Fruit fly (Drosophila melanogaster) whole organism, prepupa: ENCODE measurements around the gene ZC3H3.

ENCODE experiments used
- CG10631 ChIP-seq: fragments of 200-800 bp; sonication (Bioruptor generic); optimal IDR thresholded peaks from 2 replicates; lab custom pipeline; 2016; ENCODE audit warnings: missing biosample characterization, missing genetic modification characterization
- CG10669 ChIP-seq: fragments of 200-800 bp; sonication (Bioruptor generic); optimal IDR thresholded peaks from 3 replicates; lab custom pipeline; 2018; ENCODE audit warnings: missing biosample characterization, mild to moderate bottlenecking, missing genetic modification characterization, moderate library complexity
- CG11294 ChIP-seq: fragments of 200-800 bp; sonication (Bioruptor generic); IDR thresholded peaks from 2 replicates; pipeline ENCODE4 v1.3.6; 2022; ENCODE audit warnings: missing biosample characterization, missing genetic modification characterization
- CG11902 ChIP-seq: fragments of 200-800 bp; sonication (Bioruptor generic); optimal IDR thresholded peaks from 3 replicates; lab custom pipeline; 2016; ENCODE audit warnings: missing biosample characterization, missing genetic modification characterization
- CG1621 ChIP-seq: fragments of 200-800 bp; sonication (Bioruptor generic); optimal IDR thresholded peaks from 3 replicates; lab custom pipeline; 2018; ENCODE audit warnings: missing biosample characterization, mild to moderate bottlenecking, missing genetic modification characterization
- CG16779 ChIP-seq: fragments of 200-800 bp; sonication (Bioruptor generic); optimal IDR thresholded peaks from 3 replicates; lab custom pipeline; 2017; ENCODE audit warnings: missing biosample characterization, mild to moderate bottlenecking, missing genetic modification characterization
- CG31627 ChIP-seq: fragments of 200-800 bp; sonication (Bioruptor generic); optimal IDR thresholded peaks from 3 replicates; lab custom pipeline; 2016; ENCODE audit warnings: missing biosample characterization, missing genetic modification characterization
- CG3919 ChIP-seq: fragments of 200-800 bp; sonication (Bioruptor generic); optimal IDR thresholded peaks from 3 replicates; lab custom pipeline; 2016; ENCODE audit warnings: missing biosample characterization, missing genetic modification characterization
- CG4318 ChIP-seq: fragments of 200-800 bp; sonication (Bioruptor generic); optimal IDR thresholded peaks from 3 replicates; lab custom pipeline; 2017; ENCODE audit warnings: missing biosample characterization, mild to moderate bottlenecking, missing genetic modification characterization
- CG6276 ChIP-seq: fragments of 200-800 bp; sonication (Bioruptor generic); optimal IDR thresholded peaks from 2 replicates; lab custom pipeline; 2017; ENCODE audit warnings: missing biosample characterization, mild to moderate bottlenecking, missing genetic modification characterization
- CG6792 ChIP-seq: fragments of 200-800 bp; sonication (Bioruptor generic); optimal IDR thresholded peaks from 3 replicates; lab custom pipeline; 2016; ENCODE audit warnings: missing biosample characterization, missing genetic modification characterization
- CG6808 ChIP-seq: fragments of 200-800 bp; sonication (Bioruptor generic); optimal IDR thresholded peaks from 3 replicates; lab custom pipeline; 2017; ENCODE audit warnings: missing biosample characterization, missing genetic modification characterization, mild to moderate bottlenecking, moderate library complexity, missing genetic modification reagents
- CG6854 ChIP-seq: fragments of 200-800 bp; sonication (Bioruptor generic); optimal IDR thresholded peaks from 2 replicates; lab custom pipeline; 2017; ENCODE audit warnings: missing biosample characterization, mild to moderate bottlenecking, missing genetic modification characterization
- CG8119 ChIP-seq: fragments of 200-800 bp; sonication (Bioruptor generic); IDR thresholded peaks from 3 replicates; pipeline ENCODE4 v1.3.6; 2022; ENCODE audit warnings: missing biosample characterization, missing genetic modification characterization
- CG8319 ChIP-seq: fragments of 200-800 bp; sonication (Bioruptor generic); optimal IDR thresholded peaks from 3 replicates; lab custom pipeline; 2016; ENCODE audit warnings: missing biosample characterization, missing genetic modification characterization
- CG8632 ChIP-seq: fragments of 200-800 bp; sonication (Bioruptor generic); optimal IDR thresholded peaks from 3 replicates; lab custom pipeline; 2016; ENCODE audit warnings: missing biosample characterization, missing genetic modification characterization
- Eip75B ChIP-seq: fragments of 200-800 bp; sonication (Bioruptor generic); optimal IDR thresholded peaks from 3 replicates; lab custom pipeline; 2016; ENCODE audit warnings: missing biosample characterization, missing genetic modification characterization
- Eip78C ChIP-seq: fragments of 200-800 bp; sonication (Bioruptor generic); peaks from one replicate; lab custom pipeline; 2016; ENCODE audit warnings: missing biosample characterization, missing genetic modification characterization
- Hr38 ChIP-seq: sonication (Bioruptor generic); optimal IDR thresholded peaks from 2 replicates; lab custom pipeline; 2016; ENCODE audit warnings: missing biosample characterization, missing genetic modification characterization
- Hr39 ChIP-seq: fragments of 200-800 bp; sonication (Bioruptor generic); optimal IDR thresholded peaks from 2 replicates; lab custom pipeline; 2016; ENCODE audit warnings: missing biosample characterization, missing genetic modification characterization
- Hr4 ChIP-seq: fragments of 200-800 bp; sonication (Bioruptor generic); optimal IDR thresholded peaks from 3 replicates; lab custom pipeline; 2016; ENCODE audit warnings: missing biosample characterization, missing genetic modification characterization
- OdsH ChIP-seq: fragments of 200-800 bp; sonication (Bioruptor generic); optimal IDR thresholded peaks from 3 replicates; lab custom pipeline; 2016; ENCODE audit warnings: missing biosample characterization, missing genetic modification characterization
- Smox ChIP-seq: fragments of 200-800 bp; sonication (Bioruptor generic); optimal IDR thresholded peaks from 3 replicates; lab custom pipeline; 2016; ENCODE audit warnings: missing biosample characterization, missing genetic modification characterization
- Sox102F ChIP-seq: fragments of 200-800 bp; sonication (Bioruptor generic); optimal IDR thresholded peaks from 2 replicates; lab custom pipeline; 2016; ENCODE audit warnings: missing biosample characterization, mild to moderate bottlenecking, missing genetic modification characterization
- Sox14 ChIP-seq: fragments of 200-800 bp; sonication (Bioruptor generic); optimal IDR thresholded peaks from 3 replicates; lab custom pipeline; 2016; ENCODE audit warnings: missing biosample characterization, missing genetic modification characterization
- achi ChIP-seq: fragments of 200-800 bp; sonication (Bioruptor generic); optimal IDR thresholded peaks from 3 replicates; lab custom pipeline; 2016; ENCODE audit warnings: missing biosample characterization, missing genetic modification characterization
- dac ChIP-seq: fragments of 200-800 bp; sonication (Bioruptor generic); optimal IDR thresholded peaks from 2 replicates; lab custom pipeline; 2017; ENCODE audit warnings: missing biosample characterization, mild to moderate bottlenecking, missing genetic modification characterization
- dsx ChIP-seq: fragments of 200-800 bp; optimal IDR thresholded peaks from 3 replicates; lab custom pipeline; 2019; ENCODE audit warnings: missing biosample characterization, mild to moderate bottlenecking, missing genetic modification characterization, moderate library complexity; ENCODE audit not compliant: poor library complexity, severe bottlenecking
- esn ChIP-seq: fragments of 200-800 bp; sonication (Bioruptor generic); optimal IDR thresholded peaks from 2 replicates; lab custom pipeline; 2016; ENCODE audit warnings: missing biosample characterization, mild to moderate bottlenecking, missing genetic modification characterization, moderate library complexity
- fd59A ChIP-seq: fragments of 200-800 bp; sonication (Bioruptor generic); optimal IDR thresholded peaks from 2 replicates; lab custom pipeline; 2017; ENCODE audit warnings: missing biosample characterization, mild to moderate bottlenecking, missing genetic modification characterization, missing genetic modification reagents
- fd85E ChIP-seq: fragments of 200-800 bp; sonication (Bioruptor generic); optimal IDR thresholded peaks from 3 replicates; lab custom pipeline; 2016; ENCODE audit warnings: missing biosample characterization, missing genetic modification characterization
- fkh ChIP-seq: fragments of 200-800 bp; sonication (Bioruptor generic); optimal IDR thresholded peaks from 3 replicates; lab custom pipeline; 2017; ENCODE audit warnings: missing biosample characterization, mild to moderate bottlenecking, missing genetic modification characterization, moderate library complexity
- net ChIP-seq: fragments of 200-800 bp; sonication (Bioruptor generic); optimal IDR thresholded peaks from 3 replicates; lab custom pipeline; 2016; ENCODE audit warnings: missing biosample characterization, missing genetic modification characterization
- pdm3 ChIP-seq: fragments of 200-800 bp; sonication (Bioruptor generic); optimal IDR thresholded peaks from 3 replicates; lab custom pipeline; 2016; ENCODE audit warnings: missing biosample characterization, missing genetic modification characterization
- spab ChIP-seq: fragments of 200-800 bp; sonication (Bioruptor generic); optimal IDR thresholded peaks from 2 replicates; lab custom pipeline; 2017; ENCODE audit warnings: missing biosample characterization, mild to moderate bottlenecking, missing genetic modification characterization, missing genetic modification reagents
- vri ChIP-seq: fragments of 200-800 bp; sonication (Bioruptor generic); optimal IDR thresholded peaks from 3 replicates; lab custom pipeline; 2016; ENCODE audit warnings: missing biosample characterization, mild to moderate bottlenecking, missing genetic modification characterization

The ZC3H3 gene

DNA sequence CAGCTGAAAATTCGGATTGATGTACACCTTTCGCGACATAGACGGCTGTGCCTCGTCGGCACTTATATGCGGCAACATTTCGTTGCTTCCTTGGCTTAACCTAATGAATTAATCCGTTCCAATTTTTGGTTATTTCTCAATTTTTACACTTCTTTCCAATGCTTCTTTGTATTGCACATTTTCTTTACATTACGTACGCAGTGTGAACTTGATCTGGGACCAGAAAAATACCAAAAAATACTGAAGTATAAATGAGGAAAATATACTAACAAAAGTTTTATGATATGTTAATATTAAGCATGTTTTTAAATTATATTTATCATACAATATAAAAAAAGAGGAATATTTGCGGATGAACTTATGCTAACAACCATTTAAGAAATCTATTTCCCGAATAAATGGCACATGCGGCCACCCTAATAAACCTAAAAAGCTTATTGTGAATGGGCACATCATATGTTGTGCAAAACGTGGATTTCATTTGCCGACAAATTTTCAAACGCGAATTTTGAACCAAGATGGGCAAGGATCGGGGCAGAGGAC lies at the start of gene ZC3H3, which contains the start of gene Pus7:
Gene ZC3H3, minus strand, starts transcription at position 197 of the 543 bp plus-strand sequence.
Gene Pus7, plus strand, starts transcription at position 437 of the 543 bp plus-strand sequence.
- TF ChIP-seq CG1621 (tag; lab: Kevin White, UChicago), result no peak
- no peak for TF ChIP-seq fd85E (GFP tag; lab: Kevin White, UChicago)
- TF ChIP-seq net (GFP tag; lab: Kevin White, UChicago), result no peak
- TF ChIP-seq fkh (GFP tag; lab: Kevin White, UChicago), result peak; percentile 39
- no peak for TF ChIP-seq vri (GFP tag; lab: Kevin White, UChicago)
- no peak for TF ChIP-seq CG4318 (GFP tag; lab: Kevin White, UChicago)
- peak; percentile 47 for TF ChIP-seq dsx (GFP tag; lab: Kevin White, UChicago)
- no peak for TF ChIP-seq pdm3 (GFP tag; lab: Kevin White, UChicago)
- TF ChIP-seq CG11902 (GFP tag; lab: Kevin White, UChicago), result no peak
- peak; percentile 52 for TF ChIP-seq Sox14 (GFP tag; lab: Kevin White, UChicago)
- no peak for TF ChIP-seq CG6276 (GFP tag; lab: Kevin White, UChicago)
- TF ChIP-seq Sox102F, result no peak
- TF ChIP-seq Eip75B (GFP tag; lab: Kevin White, UChicago), result no peak
- no peak for TF ChIP-seq Hr4 (GFP tag; lab: Kevin White, UChicago)
- TF ChIP-seq CG31627 (GFP tag; lab: Kevin White, UChicago), result no peak
- no peak for TF ChIP-seq Smox (GFP tag; lab: Kevin White, UChicago)
- no peak for TF ChIP-seq Eip78C (GFP tag; lab: Kevin White, UChicago)
- no peak for TF ChIP-seq Hr39 (GFP tag; lab: Kevin White, UChicago)
- TF ChIP-seq esn, result peak; percentile 18
- TF ChIP-seq CG8632 (GFP tag; lab: Kevin White, UChicago), result no peak
- no peak for TF ChIP-seq fd59A
- no peak for TF ChIP-seq CG8319

dm6 chr3L:8557018-8557417 lies 47.5 kb upstream of the ZC3H3 start:
- TF ChIP-seq OdsH (GFP tag; lab: Kevin White, UChicago) (no peak), net (GFP tag; lab: Kevin White, UChicago) (no peak), CG6808 (no peak), fkh (GFP tag; lab: Kevin White, UChicago) (no peak), Smox (GFP tag; lab: Kevin White, UChicago) (no peak), CG11294 (no peak), CG3919 (GFP tag; lab: Kevin White, UChicago) (no peak), pdm3 (GFP tag; lab: Kevin White, UChicago) (no peak), CG6854 (GFP tag; lab: Kevin White, UChicago) (no peak), CG16779 (no peak), dac (GFP tag; lab: Kevin White, UChicago) (no peak), achi (GFP tag; lab: Kevin White, UChicago) (no peak), Eip75B (GFP tag; lab: Kevin White, UChicago) (no peak), Hr38 (GFP tag; lab: Kevin White, UChicago) (no peak)
- TF ChIP-seq, all 60 proteins: peak for 0

dm6 chr3L:8554024-8554642 lies 44.6 kb upstream of the ZC3H3 start:
- TF ChIP-seq spab (GFP tag; lab: Kevin White, UChicago) (no peak), achi (GFP tag; lab: Kevin White, UChicago) (no peak), CG10631 (GFP tag; lab: Kevin White, UChicago) (no peak), fd85E (GFP tag; lab: Kevin White, UChicago) (no peak), CG10669 (GFP tag; lab: Kevin White, UChicago) (no peak), CG16779 (no peak), CG6792 (GFP tag; lab: Kevin White, UChicago) (no peak), CG8119 (no peak)
